Worm (Caenorhabditis elegans): ENCODE data around the gene clec-52.

ce11 chrIV:8199824-8200223 is 31.3 kb upstream of the clec-52 start:
- no peak for TF ChIP-seq hlh-26 (GFP tag; conservative IDR thresholded peaks at IDR 0.05)
- TF ChIP-seq F22D6.2 (tag; optimal IDR thresholded peaks at IDR 0.05) = no peak
- no peak for TF ChIP-seq T07F8.4 (tag; optimal IDR thresholded peaks at IDR 0.05)
- no peak for TF ChIP-seq ccch-3 (GFP tag; optimal IDR thresholded peaks at IDR 0.05)
- no peak for TF ChIP-seq ztf-28 (GFP tag; IDR thresholded peaks at IDR 0.05)
- no peak for TF ChIP-seq Y53G8AR.9 (GFP tag; conservative IDR thresholded peaks at IDR 0.05)
- peak; percentile 5 for TF ChIP-seq F23B12.7 (tag; optimal IDR thresholded peaks at IDR 0.05; ENCODE audit: insufficient read depth)
- TF ChIP-seq madf-8 (GFP tag; conservative IDR thresholded peaks at IDR 0.05) = no peak
- TF ChIP-seq nhr-90 (tag; optimal IDR thresholded peaks at IDR 0.05) = no peak
- no peak for TF ChIP-seq tbp1 (GFP tag; optimal IDR thresholded peaks at IDR 0.05)
- no peak for TF ChIP-seq lsl-1 (GFP tag; optimal IDR thresholded peaks at IDR 0.05)
